Fruit fly (Drosophila melanogaster): ENCODE data around the gene ppk27.

dm6 chr3L:3709358-3709757, 45.6 kb downstream of the ppk27 start:
- TF ChIP-seq CG33213 (GFP tag; optimal IDR thresholded peaks at IDR 0.05) (no peak), CG10321 (GFP tag; IDR thresholded peaks at IDR 0.05) (no peak), Dad (GFP tag; optimal IDR thresholded peaks at IDR 0.05) (no peak), schlank (tag; optimal IDR thresholded peaks at IDR 0.05) (no peak), cg (GFP tag; optimal IDR thresholded peaks at IDR 0.05) (no peak), da (GFP tag; optimal IDR thresholded peaks at IDR 0.05) (no peak), lbe (GFP tag; optimal IDR thresholded peaks at IDR 0.05) (no peak), CG6854 (GFP tag; optimal IDR thresholded peaks at IDR 0.05) (no peak), CG8765 (GFP tag; IDR thresholded peaks at IDR 0.05) (no peak), al (GFP tag; IDR thresholded peaks at IDR 0.05) (no peak), CG34422 (GFP tag; IDR thresholded peaks at IDR 0.05) (no peak)
